Worm (Caenorhabditis elegans) whole organism, mixed stage, embryonic: ENCODE measurements around the gene rpl-28.

ENCODE experiments used
- ceh-39 ChIP-seq: fragments of 150-350 bp; optimal IDR thresholded peaks from 2 replicates; lab custom pipeline; 2014; ENCODE audit warnings: missing biosample characterization, missing genetic modification characterization
- lin-13 ChIP-seq: fragments of 150-350 bp; optimal IDR thresholded peaks from 2 replicates; lab custom pipeline; 2014; ENCODE audit warnings: missing biosample characterization, missing genetic modification characterization
- snpc-4 ChIP-seq: fragments of 150-350 bp; optimal IDR thresholded peaks from 2 replicates; lab custom pipeline; 2014; ENCODE audit warnings: missing biosample characterization, missing genetic modification characterization
- unc-39 ChIP-seq: fragments of 150-350 bp; optimal IDR thresholded peaks from 2 replicates; lab custom pipeline; 2014; ENCODE audit warnings: missing biosample characterization, missing genetic modification characterization

ce11 chrV:12708305-12708704 is 19.6 kb downstream of the rpl-28 start, which contains the start of gene R11D1.2:
- no peak for TF ChIP-seq lin-13 (tag; lab: Kevin White, UChicago)
- no peak for TF ChIP-seq snpc-4 (tag; lab: Kevin White, UChicago)
- no peak for TF ChIP-seq unc-39 (tag; lab: Kevin White, UChicago)
- TF ChIP-seq ceh-39 (tag; lab: Kevin White, UChicago), result no peak
